Worm (Caenorhabditis elegans) whole organism, L3 larva: ENCODE measurements around the gene F14H8.8.

ENCODE experiments used
- R02D3.7 ChIP-seq: fragments of 150-350 bp; optimal IDR thresholded peaks from 2 replicates; lab custom pipeline; 2014; ENCODE audit warnings: missing biosample characterization, missing genetic modification characterization
- ZK546.5 ChIP-seq: sonication (generic microtip); optimal IDR thresholded peaks from 2 replicates; lab custom pipeline; 2017; ENCODE audit warnings: missing biosample characterization, missing genetic modification characterization
- ceh-16 ChIP-seq: sonication (generic microtip); optimal IDR thresholded peaks from 2 replicates; lab custom pipeline; 2017; ENCODE audit warnings: missing biosample characterization, missing genetic modification characterization
- ceh-28 ChIP-seq: fragments of 150-350 bp; optimal IDR thresholded peaks from 2 replicates; lab custom pipeline; 2014; ENCODE audit warnings: missing biosample characterization, missing genetic modification reagents, missing genetic modification characterization
- daf-12 ChIP-seq: fragments of 150-350 bp; optimal IDR thresholded peaks from 2 replicates; lab custom pipeline; 2014; ENCODE audit warnings: missing biosample characterization, missing genetic modification reagents, missing genetic modification characterization
- egl-27 ChIP-seq: sonication (generic microtip); optimal IDR thresholded peaks from 4 replicates; lab custom pipeline; 2017; ENCODE audit warnings: missing biosample characterization, missing genetic modification reagents, missing genetic modification characterization
- egl-5 ChIP-seq: fragments of 150-350 bp; optimal IDR thresholded peaks from 2 replicates; lab custom pipeline; 2017; ENCODE audit warnings: missing biosample characterization, missing genetic modification reagents, missing genetic modification characterization, inconsistent platforms
- elt-2 ChIP-seq: sonication (generic microtip); optimal IDR thresholded peaks from 2 replicates; lab custom pipeline; 2016; ENCODE audit warnings: missing genetic modification reagents, mild to moderate bottlenecking, missing genetic modification characterization, missing compliant biosample characterization
- elt-3 ChIP-seq, 3 experiments: fragments of 150-350 bp in 1 of 3; sonication (generic microtip) in 2 of 3; optimal IDR thresholded peaks; 2 replicates in 2 of 3; 4 replicates in 1 of 3; lab custom pipeline; 2014 to 2017; ENCODE audit warnings: missing biosample characterization in 3 of 3, missing genetic modification characterization in 3 of 3
- eor-1 ChIP-seq, 2 experiments: fragments of 150-350 bp; optimal IDR thresholded peaks; 2 replicates each; lab custom pipeline; 2014 to 2018; ENCODE audit warnings: missing biosample characterization in 2 of 2, missing genetic modification characterization in 2 of 2
- fkh-10 ChIP-seq: sonication (generic microtip); optimal IDR thresholded peaks from 2 replicates; lab custom pipeline; 2017; ENCODE audit warnings: missing biosample characterization, missing genetic modification reagents, missing genetic modification characterization
- hmg-11 ChIP-seq: sonication (generic microtip); optimal IDR thresholded peaks from 2 replicates; lab custom pipeline; 2016; ENCODE audit warnings: missing genetic modification characterization, missing compliant biosample characterization
- lin-15B ChIP-seq: fragments of 150-350 bp; optimal IDR thresholded peaks from 2 replicates; lab custom pipeline; 2014; ENCODE audit warnings: missing biosample characterization, missing genetic modification characterization
- lin-39 ChIP-seq: fragments of 150-350 bp; optimal IDR thresholded peaks from 2 replicates; lab custom pipeline; 2018; ENCODE audit warnings: missing biosample characterization, missing genetic modification reagents, missing genetic modification characterization
- mdl-1 ChIP-seq: fragments of 150-350 bp; optimal IDR thresholded peaks from 2 replicates; lab custom pipeline; 2014; ENCODE audit warnings: missing biosample characterization, missing genetic modification characterization
- mml-1 ChIP-seq: fragments of 150-350 bp; sonication (generic microtip); optimal IDR thresholded peaks from 3 replicates; lab custom pipeline; 2014; ENCODE audit warnings: missing biosample characterization, missing genetic modification characterization
- nfya-1 ChIP-seq: sonication (generic microtip); optimal IDR thresholded peaks from 2 replicates; lab custom pipeline; 2017; ENCODE audit warnings: missing genetic modification characterization, mild to moderate bottlenecking, missing compliant biosample characterization, antibody characterized with exemption, moderate library complexity; ENCODE audit not compliant: insufficient read depth
- nhr-11 ChIP-seq: fragments of 150-350 bp; optimal IDR thresholded peaks from 2 replicates; lab custom pipeline; 2014; ENCODE audit warnings: missing biosample characterization, missing genetic modification characterization
- nhr-12 ChIP-seq: fragments of 150-350 bp; optimal IDR thresholded peaks from 2 replicates; lab custom pipeline; 2014; ENCODE audit warnings: missing biosample characterization, missing genetic modification characterization
- nhr-23 ChIP-seq: fragments of 150-350 bp; optimal IDR thresholded peaks from 2 replicates; lab custom pipeline; 2014; ENCODE audit warnings: missing biosample characterization, missing genetic modification reagents, missing genetic modification characterization
- nhr-28 ChIP-seq: fragments of 150-350 bp; optimal IDR thresholded peaks from 2 replicates; lab custom pipeline; 2014; ENCODE audit warnings: missing biosample characterization, missing genetic modification characterization
- nhr-76 ChIP-seq: fragments of 150-350 bp; sonication (generic microtip); optimal IDR thresholded peaks from 5 replicates; lab custom pipeline; 2014; ENCODE audit warnings: missing biosample characterization, missing genetic modification characterization
- pqm-1 ChIP-seq: fragments of 150-350 bp; optimal IDR thresholded peaks from 2 replicates; lab custom pipeline; 2017; ENCODE audit warnings: missing biosample characterization, missing genetic modification characterization, inconsistent platforms
- tbx-2 ChIP-seq: sonication (generic microtip); optimal IDR thresholded peaks from 2 replicates; lab custom pipeline; 2016; ENCODE audit warnings: mild to moderate bottlenecking, missing genetic modification characterization, missing compliant biosample characterization
- ztf-11 ChIP-seq: fragments of 150-350 bp; optimal IDR thresholded peaks from 2 replicates; lab custom pipeline; 2014; ENCODE audit warnings: missing biosample characterization, missing genetic modification characterization
- ztf-4 ChIP-seq: fragments of 150-350 bp; optimal IDR thresholded peaks from 2 replicates; lab custom pipeline; 2014; ENCODE audit warnings: missing biosample characterization, missing genetic modification characterization

The F14H8.8 gene

DNA sequence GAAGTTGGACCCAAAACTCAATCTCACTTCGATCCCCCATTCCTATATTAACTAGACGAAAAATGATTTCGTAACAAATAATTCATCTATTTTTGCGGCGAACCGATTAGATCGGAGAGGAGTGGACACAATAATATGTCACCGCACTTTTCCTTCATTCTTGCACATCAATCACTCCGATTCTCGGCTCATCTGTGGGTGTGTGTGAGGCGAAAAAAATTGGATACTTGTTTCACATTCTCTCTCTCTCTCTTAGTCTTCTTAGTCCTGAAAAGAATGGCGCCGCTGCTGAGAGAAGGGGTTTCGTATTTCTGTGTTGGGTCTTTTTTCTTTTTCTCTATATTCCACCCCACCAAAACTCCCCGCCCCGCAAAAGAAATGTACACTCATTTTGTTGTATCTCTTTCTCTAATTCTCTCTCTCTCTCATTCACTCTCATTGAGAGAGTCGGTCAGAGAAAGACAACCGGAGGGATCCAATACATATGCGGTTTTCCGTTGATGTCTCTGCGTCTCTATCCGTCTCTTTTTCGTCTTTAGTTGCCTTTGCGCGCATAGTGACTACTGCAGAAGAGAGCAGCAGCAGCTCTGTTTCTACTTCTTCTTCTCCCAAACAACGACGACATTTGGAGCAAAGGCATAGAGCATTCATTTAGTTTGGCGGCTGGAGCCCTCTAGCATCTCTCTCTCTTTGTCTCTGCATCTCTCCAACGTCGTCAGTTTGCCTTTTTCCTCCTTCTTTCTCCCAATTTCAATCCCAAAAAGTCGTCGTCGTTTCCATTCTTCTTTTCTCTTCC is 41.9 kb downstream of the F14H8.8 start, which contains the start of gene unc-76 (continued):
- TF ChIP-seq tbx-2 (tag; lab: Kevin White, UChicago) (peak; percentile 74), nhr-76 (tag; lab: Kevin White, UChicago) (no peak), fkh-10 (peak; percentile 54), nhr-28 (tag; lab: Kevin White, UChicago) (no peak), elt-3 (tag; optimal IDR thresholded peaks at IDR 0.05; lab: Kevin White, UChicago) (no peak), R02D3.7 (tag; lab: Kevin White, UChicago) (peak; percentile 58)

DNA sequence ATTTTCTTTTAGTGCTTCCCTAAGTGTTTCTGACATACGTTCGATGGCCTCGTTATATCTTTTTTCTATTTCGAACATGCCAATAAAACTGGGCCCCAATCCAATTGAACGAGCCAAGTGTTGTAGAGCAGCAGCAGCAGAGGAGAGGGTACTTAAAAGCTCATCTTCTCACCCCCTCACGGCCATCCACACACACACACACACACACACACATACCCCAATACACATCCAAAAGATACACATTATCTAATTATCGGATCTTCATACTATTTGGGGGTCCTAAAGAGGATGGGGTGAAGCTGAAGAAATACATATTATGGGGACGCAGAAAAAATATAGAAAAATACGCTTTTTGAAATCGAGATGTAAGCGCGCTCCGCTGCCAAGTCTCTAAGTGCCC is 43.5 kb downstream of the F14H8.8 start:
- TF ChIP-seq eor-1 (tag; optimal IDR thresholded peaks at IDR 0.05; lab: Kevin White, UChicago) (no peak), egl-5 (tag; lab: Kevin White, UChicago) (peak; percentile 78), R02D3.7 (tag; lab: Kevin White, UChicago) (no peak), nfya-1 (tag; lab: Kevin White, UChicago) (peak; percentile 6), hmg-11 (tag; lab: Kevin White, UChicago) (no peak)

DNA sequence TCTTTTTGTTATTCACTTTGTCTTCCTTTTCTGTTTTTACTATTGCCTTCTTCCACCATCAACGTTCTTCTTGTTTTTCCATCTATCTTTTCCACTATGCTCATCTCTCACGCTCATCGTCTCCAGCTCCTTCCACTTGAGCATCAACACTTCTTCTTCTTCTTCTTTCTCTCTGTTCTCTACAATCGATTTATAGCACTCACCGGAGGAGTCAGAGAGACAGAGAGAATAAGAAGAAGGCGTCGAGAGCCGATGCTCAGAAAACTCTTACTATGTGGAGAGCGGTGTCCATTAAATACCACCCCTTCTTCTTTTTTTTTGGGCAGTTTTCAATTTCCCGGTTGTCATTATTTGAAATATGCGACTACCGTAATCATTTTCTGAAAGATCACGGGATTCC is 45.6 kb downstream of the F14H8.8 start:
- TF ChIP-seq egl-27 (tag; lab: Kevin White, UChicago): no peak
- peak; percentile 78 for TF ChIP-seq lin-39 (tag; lab: Kevin White, UChicago)
- TF ChIP-seq lin-15B (tag; lab: Kevin White, UChicago): peak; percentile 30
- TF ChIP-seq nhr-23 (tag; lab: Kevin White, UChicago): no peak
- TF ChIP-seq ceh-16 (tag; lab: Kevin White, UChicago): no peak
- peak; percentile 26 for TF ChIP-seq fkh-10
- TF ChIP-seq nfya-1 (tag; lab: Kevin White, UChicago): peak; percentile 51
- peak; percentile 19 for TF ChIP-seq egl-5 (tag; lab: Kevin White, UChicago)

DNA sequence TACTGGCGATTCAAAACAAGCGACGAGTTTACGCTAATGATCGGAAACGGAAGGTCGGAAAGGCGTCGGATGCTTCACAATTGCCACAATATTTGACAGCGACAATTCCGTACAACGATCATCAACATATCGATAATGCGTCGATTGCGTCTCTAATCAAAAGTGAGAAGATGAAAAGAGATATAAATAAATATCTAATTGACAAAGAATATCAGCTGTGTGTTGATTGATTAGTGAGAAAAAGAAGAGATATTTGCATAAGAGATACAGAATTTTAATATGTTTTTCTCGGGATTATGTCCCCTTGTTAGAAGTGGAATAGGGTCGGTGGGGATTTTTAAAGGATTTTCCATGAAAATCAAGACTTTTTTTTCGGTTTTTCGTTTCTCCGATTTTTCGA is 49.3 kb downstream of the F14H8.8 start:
- TF ChIP-seq egl-27 (tag; lab: Kevin White, UChicago): no peak
- no peak for TF ChIP-seq mml-1 (tag; lab: Kevin White, UChicago)
- TF ChIP-seq lin-39 (tag; lab: Kevin White, UChicago): no peak
- TF ChIP-seq R02D3.7 (tag; lab: Kevin White, UChicago): no peak
- TF ChIP-seq ztf-4 (tag; lab: Kevin White, UChicago): no peak
- TF ChIP-seq nhr-76 (tag; lab: Kevin White, UChicago): no peak
- no peak for TF ChIP-seq ceh-28 (tag; lab: Kevin White, UChicago)
- no peak for TF ChIP-seq pqm-1 (tag; lab: Kevin White, UChicago)
- TF ChIP-seq ztf-11 (tag; lab: Kevin White, UChicago): no peak
- no peak for TF ChIP-seq nhr-11 (tag; lab: Kevin White, UChicago)
- TF ChIP-seq daf-12 (tag; lab: Kevin White, UChicago): no peak
- no peak for TF ChIP-seq ceh-16 (tag; lab: Kevin White, UChicago)
- TF ChIP-seq fkh-10: no peak
- TF ChIP-seq mdl-1 (tag; lab: Kevin White, UChicago): no peak
- no peak for TF ChIP-seq elt-2 (tag; lab: Kevin White, UChicago)
- no peak for TF ChIP-seq ZK546.5 (tag; lab: Kevin White, UChicago)
- TF ChIP-seq nhr-12 (tag; lab: Kevin White, UChicago): no peak
